Worm (Caenorhabditis elegans): ENCODE results near the gene nhr-280.

DNA sequence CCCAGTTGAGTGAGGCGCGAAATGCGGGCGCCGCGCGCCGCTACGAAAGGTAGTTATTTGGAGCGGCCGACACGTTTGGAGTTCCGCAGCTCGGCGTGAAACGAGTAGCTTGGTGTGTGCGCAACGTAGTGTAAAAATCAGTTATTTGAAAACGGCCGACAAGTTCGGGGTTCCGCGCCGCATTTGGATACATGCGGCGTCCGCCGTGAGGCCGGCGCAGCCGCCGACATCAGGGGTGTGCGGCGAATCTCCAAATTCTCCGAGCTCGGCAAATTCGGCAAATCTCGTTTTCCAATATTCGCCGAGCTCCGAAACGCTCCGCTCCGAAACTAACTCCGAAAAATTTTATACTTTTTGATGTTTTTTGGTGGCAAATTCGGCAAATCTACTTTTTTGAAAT is 27.4 kb upstream of the nhr-280 start:
- TF ChIP-seq W03F9.2 (tag; optimal IDR thresholded peaks at IDR 0.05) (no peak), him-1 (tag; optimal IDR thresholded peaks at IDR 0.05) (no peak), dao-5 (tag; optimal IDR thresholded peaks at IDR 0.05) (no peak)
